Worm (Caenorhabditis elegans) whole organism, midembryonic: Measurements from ENCODE around the gene rund-1.

ENCODE experiments used
- T22C8.4 ChIP-seq: fragments of 200-800 bp; sonication (Bioruptor generic); IDR thresholded peaks from 2 replicates; pipeline ENCODE4 v1.3.6; 2022; ENCODE audit warnings: missing genetic modification characterization, missing compliant biosample characterization
- cog-1 ChIP-seq: sonication (generic microtip); optimal IDR thresholded peaks from 2 replicates; lab custom pipeline; 2016; ENCODE audit warnings: missing genetic modification characterization, missing compliant biosample characterization
- flt-1 ChIP-seq: fragments of 200-800 bp; sonication (Bioruptor generic); IDR thresholded peaks from 2 replicates; pipeline ENCODE4 v1.3.6; 2022; ENCODE audit warnings: missing genetic modification characterization, missing compliant biosample characterization
- klf-2 ChIP-seq: fragments of 200-800 bp; sonication (Bioruptor generic); conservative IDR thresholded peaks from 2 replicates; pipeline ENCODE4 v1.3.6; 2022; ENCODE audit warnings: missing genetic modification reagents, missing genetic modification characterization, missing compliant biosample characterization
- med-1 ChIP-seq: sonication (generic microtip); optimal IDR thresholded peaks from 2 replicates; lab custom pipeline; 2017; ENCODE audit warnings: missing genetic modification characterization, mild to moderate bottlenecking, missing compliant biosample characterization, antibody characterized with exemption, missing genetic modification reagents; ENCODE audit not compliant: insufficient read depth
- ref-1 ChIP-seq: fragments of 200-800 bp; sonication (Bioruptor generic); conservative IDR thresholded peaks from 2 replicates; pipeline ENCODE4 v1.3.6; 2022; ENCODE audit warnings: missing genetic modification reagents, missing genetic modification characterization, missing compliant biosample characterization
- tab-1 ChIP-seq: fragments of 200-800 bp; sonication (Bioruptor generic); IDR thresholded peaks from 2 replicates; pipeline ENCODE4 v1.3.6; 2022; ENCODE audit warnings: missing genetic modification characterization, missing compliant biosample characterization
- ztf-23 ChIP-seq: fragments of 200-800 bp; sonication (Bioruptor generic); IDR thresholded peaks from 2 replicates; pipeline ENCODE4 v1.3.6; 2022; ENCODE audit warnings: missing genetic modification reagents, missing genetic modification characterization, missing compliant biosample characterization
- ztf-29 ChIP-seq: fragments of 200-800 bp; sonication (Bioruptor generic); IDR thresholded peaks from 2 replicates; pipeline ENCODE4 v1.3.6; 2022; ENCODE audit warnings: missing genetic modification reagents, missing genetic modification characterization, missing compliant biosample characterization

ce11 chrX:609553-609952 lies 52.0 kb downstream of the rund-1 start:
- TF ChIP-seq ref-1 (GFP tag; lab: Robert Waterston, UW) (no peak), klf-2 (GFP tag; lab: Robert Waterston, UW) (no peak), T22C8.4 (no peak), flt-1 (GFP tag; lab: Robert Waterston, UW) (no peak), cog-1 (tag; lab: Kevin White, UChicago) (no peak), ztf-23 (GFP tag; lab: Robert Waterston, UW) (no peak), med-1 (GFP tag; lab: Kevin White, UChicago) (no peak), tab-1 (no peak), ztf-29 (no peak)
